Fruit fly (Drosophila melanogaster) whole organism, wandering third instar larva: ENCODE measurements around the gene Ugt303B2.

Experiments
- Abd-B ChIP-seq: fragments of >200 bp; optimal IDR thresholded peaks from 2 replicates; lab custom pipeline; 2017; ENCODE audit warnings: missing biosample characterization, missing genetic modification characterization
- Myc ChIP-seq: fragments of >200 bp; optimal IDR thresholded peaks from 2 replicates; lab custom pipeline; 2017
- fru ChIP-seq: fragments of 200-800 bp; sonication (Bioruptor generic); optimal IDR thresholded peaks from 3 replicates; lab custom pipeline; 2016; ENCODE audit warnings: missing biosample characterization, mild to moderate bottlenecking, missing genetic modification characterization
- h ChIP-seq: fragments of 200-800 bp; sonication (Bioruptor generic); optimal IDR thresholded peaks from 3 replicates; lab custom pipeline; 2016; ENCODE audit warnings: missing biosample characterization, mild to moderate bottlenecking, missing genetic modification characterization
- tai ChIP-seq: sonication (Bioruptor generic); optimal IDR thresholded peaks from 2 replicates; lab custom pipeline; 2016; ENCODE audit warnings: missing biosample characterization, missing genetic modification characterization
- usp ChIP-seq: fragments of >200 bp; optimal IDR thresholded peaks from 2 replicates; lab custom pipeline; 2017; ENCODE audit warnings: missing biosample characterization, missing genetic modification characterization
- woc ChIP-seq: sonication (Bioruptor generic); optimal IDR thresholded peaks from 2 replicates; lab custom pipeline; 2016; ENCODE audit warnings: missing biosample characterization, mild to moderate bottlenecking, missing genetic modification characterization

DNA sequence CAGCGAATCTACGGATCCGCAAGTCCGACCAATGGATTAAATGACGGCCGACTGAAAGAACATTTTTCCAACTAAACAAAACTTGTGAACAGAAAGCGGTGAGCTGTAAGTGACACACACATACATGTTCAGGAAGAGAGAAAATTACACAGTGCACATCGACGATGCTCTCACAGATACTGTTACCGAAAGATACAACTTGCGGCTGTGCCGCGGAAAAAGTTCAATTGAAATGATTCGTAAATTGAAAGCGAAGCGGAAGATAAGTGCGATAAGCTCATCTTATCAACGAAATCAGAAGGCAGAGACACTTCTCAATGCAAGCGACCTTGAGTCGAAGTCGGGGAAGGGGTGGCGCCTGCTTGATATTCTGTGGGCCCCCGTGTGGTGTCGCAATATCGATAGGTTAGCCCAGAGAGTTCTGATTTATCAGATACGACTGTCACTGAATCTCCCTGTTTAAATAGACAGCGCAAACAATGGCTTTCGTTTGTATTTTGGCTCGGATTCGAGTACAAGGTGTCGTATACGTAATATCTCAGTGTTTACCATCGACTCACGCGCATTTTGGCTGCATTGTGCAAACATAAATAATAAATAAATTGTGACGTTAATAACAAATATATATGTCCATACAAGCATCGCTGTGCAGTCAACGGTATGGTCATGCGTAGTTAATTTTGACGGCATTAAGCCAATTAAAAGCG, 19.2 kb downstream of the Ugt303B2 start, which contains the start of gene Irk2:
- TF ChIP-seq tai (GFP tag; lab: Kevin White, UChicago) (no peak), usp (GFP tag; lab: Kevin White, UChicago) (no peak), woc (no peak), Abd-B (no peak), fru (GFP tag; lab: Kevin White, UChicago) (no peak), Myc (lab: Kevin White, UChicago) (no peak), h (GFP tag; lab: Kevin White, UChicago) (no peak)
